Worm (Caenorhabditis elegans) whole organism, young adult: ENCODE data around the gene T07F12.1.

Experiments
- K11D2.4 ChIP-seq: fragments of 200-800 bp; sonication (Bioruptor generic); IDR thresholded peaks from 2 replicates; pipeline ENCODE4 v1.3.6; 2022; ENCODE audit warnings: missing genetic modification reagents, missing genetic modification characterization, missing compliant biosample characterization
- T07F8.4 ChIP-seq: sonication (generic microtip); optimal IDR thresholded peaks from 2 replicates; lab custom pipeline; 2016; ENCODE audit warnings: mild to moderate bottlenecking, missing genetic modification characterization, moderate library complexity, missing compliant biosample characterization
- ama-1 ChIP-seq, 3 experiments: fragments of 150-350 bp in 1 of 3; sonication (generic microtip) in 2 of 3; optimal IDR thresholded peaks; 2 replicates each; lab custom pipeline; 2014 to 2018; ENCODE audit warnings: missing biosample characterization in 2 of 3, missing genetic modification characterization in 2 of 3, missing genetic modification reagents in 2 of 3
- athp-1 ChIP-seq: sonication (generic microtip); optimal IDR thresholded peaks from 2 replicates; lab custom pipeline; 2017; ENCODE audit warnings: mild to moderate bottlenecking, missing genetic modification characterization, missing compliant biosample characterization
- ceh-40 ChIP-seq: fragments of 200-800 bp; sonication (Bioruptor generic); IDR thresholded peaks from 2 replicates; pipeline ENCODE4 v1.3.6; 2022; ENCODE audit warnings: missing genetic modification characterization, missing compliant biosample characterization
- nhr-90 ChIP-seq: sonication (generic microtip); optimal IDR thresholded peaks from 2 replicates; lab custom pipeline; 2016; ENCODE audit warnings: missing genotype, mild to moderate bottlenecking, missing genetic modification characterization, missing compliant biosample characterization
- snpc-4 ChIP-seq, 5 experiments: fragments of 150-350 bp in 1 of 5; sonication (generic microtip) in 4 of 5; optimal IDR thresholded peaks; 2 replicates each; lab custom pipeline; 2014 to 2018; ENCODE audit warnings: missing genetic modification characterization in 5 of 5, missing biosample characterization in 3 of 5, antibody characterized with exemption in 2 of 5, mild to moderate bottlenecking in 2 of 5, missing compliant biosample characterization in 2 of 5, missing genotype in 2 of 5, moderate library complexity in 2 of 5, missing genetic modification reagents in 1 of 5
- ztf-26 ChIP-seq: sonication (generic microtip); optimal IDR thresholded peaks from 2 replicates; lab custom pipeline; 2017; ENCODE audit warnings: missing genetic modification characterization, missing compliant biosample characterization

DNA sequence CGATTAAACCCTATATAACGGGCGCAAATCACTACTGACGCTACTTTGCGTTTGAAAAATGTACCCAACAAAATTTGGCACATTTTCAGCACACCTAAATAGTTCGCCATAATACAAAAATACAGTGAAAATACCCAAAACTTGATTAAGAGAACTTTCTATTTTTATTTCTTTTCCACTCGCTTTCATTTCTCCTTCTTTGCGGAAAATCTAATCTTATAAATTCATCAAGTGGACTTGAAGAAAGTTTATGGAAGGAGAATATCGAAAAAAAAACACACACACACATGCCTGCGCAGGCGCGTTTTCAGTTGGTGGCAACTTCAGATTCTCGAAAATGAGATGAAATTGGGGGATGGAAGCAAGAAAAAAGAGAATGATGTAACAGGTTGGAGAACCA, 18.6 kb upstream of the T07F12.1 start:
- TF ChIP-seq snpc-4 (GFP tag; optimal IDR thresholded peaks at IDR 0.05; lab: Kevin White, UChicago): no peak
- no peak for TF ChIP-seq snpc-4 (tag; optimal IDR thresholded peaks at IDR 0.05; lab: Kevin White, UChicago)
- TF ChIP-seq nhr-90 (tag; lab: Kevin White, UChicago): no peak
- TF ChIP-seq K11D2.4 (GFP tag; lab: Robert Waterston, UW): no peak
- no peak for TF ChIP-seq ceh-40 (GFP tag; lab: Robert Waterston, UW)
- TF ChIP-seq ama-1 (optimal IDR thresholded peaks at IDR 0.05; lab: Kevin White, UChicago): no peak
- TF ChIP-seq ama-1 (GFP tag; optimal IDR thresholded peaks at IDR 0.05; lab: Kevin White, UChicago): no peak
- no peak for TF ChIP-seq T07F8.4
- TF ChIP-seq ztf-26 (tag; lab: Kevin White, UChicago): no peak
- TF ChIP-seq athp-1 (tag; lab: Kevin White, UChicago): no peak
